Worm (Caenorhabditis elegans) whole organism, midembryonic: ENCODE results near the gene srg-2.

Experiments
- T22C8.4 ChIP-seq: fragments of 200-800 bp; sonication (Bioruptor generic); IDR thresholded peaks from 2 replicates; pipeline ENCODE4 v1.3.6; 2022; ENCODE audit warnings: missing genetic modification characterization, missing compliant biosample characterization
- cog-1 ChIP-seq: sonication (generic microtip); optimal IDR thresholded peaks from 2 replicates; lab custom pipeline; 2016; ENCODE audit warnings: missing genetic modification characterization, missing compliant biosample characterization
- flt-1 ChIP-seq: fragments of 200-800 bp; sonication (Bioruptor generic); IDR thresholded peaks from 2 replicates; pipeline ENCODE4 v1.3.6; 2022; ENCODE audit warnings: missing genetic modification characterization, missing compliant biosample characterization
- klf-2 ChIP-seq: fragments of 200-800 bp; sonication (Bioruptor generic); conservative IDR thresholded peaks from 2 replicates; pipeline ENCODE4 v1.3.6; 2022; ENCODE audit warnings: missing genetic modification reagents, missing genetic modification characterization, missing compliant biosample characterization
- med-1 ChIP-seq: sonication (generic microtip); optimal IDR thresholded peaks from 2 replicates; lab custom pipeline; 2017; ENCODE audit warnings: missing genetic modification characterization, mild to moderate bottlenecking, missing compliant biosample characterization, antibody characterized with exemption, missing genetic modification reagents; ENCODE audit not compliant: insufficient read depth
- ref-1 ChIP-seq: fragments of 200-800 bp; sonication (Bioruptor generic); conservative IDR thresholded peaks from 2 replicates; pipeline ENCODE4 v1.3.6; 2022; ENCODE audit warnings: missing genetic modification reagents, missing genetic modification characterization, missing compliant biosample characterization
- tab-1 ChIP-seq: fragments of 200-800 bp; sonication (Bioruptor generic); IDR thresholded peaks from 2 replicates; pipeline ENCODE4 v1.3.6; 2022; ENCODE audit warnings: missing genetic modification characterization, missing compliant biosample characterization
- ztf-23 ChIP-seq: fragments of 200-800 bp; sonication (Bioruptor generic); IDR thresholded peaks from 2 replicates; pipeline ENCODE4 v1.3.6; 2022; ENCODE audit warnings: missing genetic modification reagents, missing genetic modification characterization, missing compliant biosample characterization
- ztf-29 ChIP-seq: fragments of 200-800 bp; sonication (Bioruptor generic); IDR thresholded peaks from 2 replicates; pipeline ENCODE4 v1.3.6; 2022; ENCODE audit warnings: missing genetic modification reagents, missing genetic modification characterization, missing compliant biosample characterization

Gene srg-2

ce11 chrIII:6290469-6291182, 30.6 kb upstream of the srg-2 start:
- no peak for TF ChIP-seq ref-1 (GFP tag; lab: Robert Waterston, UW)
- no peak for TF ChIP-seq klf-2 (GFP tag; lab: Robert Waterston, UW)
- no peak for TF ChIP-seq tab-1 (GFP tag; lab: Robert Waterston, UW)
- TF ChIP-seq ztf-29 (GFP tag; lab: Robert Waterston, UW) = no peak
- no peak for TF ChIP-seq cog-1
- TF ChIP-seq ztf-23 (GFP tag; lab: Robert Waterston, UW) = no peak
- no peak for TF ChIP-seq flt-1 (GFP tag; lab: Robert Waterston, UW)
- TF ChIP-seq T22C8.4 (GFP tag; lab: Robert Waterston, UW) = no peak

ce11 chrIII:6289366-6289765, 29.4 kb upstream of the srg-2 start:
- TF ChIP-seq klf-2 (GFP tag; lab: Robert Waterston, UW) (no peak), med-1 (no peak), T22C8.4 (GFP tag; lab: Robert Waterston, UW) (no peak), flt-1 (GFP tag; lab: Robert Waterston, UW) (no peak), tab-1 (GFP tag; lab: Robert Waterston, UW) (no peak), cog-1 (no peak), ztf-23 (GFP tag; lab: Robert Waterston, UW) (no peak), ref-1 (GFP tag; lab: Robert Waterston, UW) (no peak), ztf-29 (GFP tag; lab: Robert Waterston, UW) (no peak)

ce11 chrIII:6287195-6287594, 27.2 kb upstream of the srg-2 start, which contains the start of gene F47D12.6:
Gene F47D12.6, minus strand, starts transcription at chrIII:6287295.
- TF ChIP-seq ref-1 (GFP tag; lab: Robert Waterston, UW) (no peak), med-1 (no peak), klf-2 (GFP tag; lab: Robert Waterston, UW) (no peak), tab-1 (GFP tag; lab: Robert Waterston, UW) (no peak), ztf-23 (GFP tag; lab: Robert Waterston, UW) (no peak), cog-1 (no peak), T22C8.4 (GFP tag; lab: Robert Waterston, UW) (no peak), ztf-29 (GFP tag; lab: Robert Waterston, UW) (no peak)

ce11 chrIII:6285890-6286289, 25.9 kb upstream of the srg-2 start, which contains the start of gene gadr-3:
Gene gadr-3, minus strand, starts transcription at chrIII:6285990.
- no peak for TF ChIP-seq flt-1 (GFP tag; lab: Robert Waterston, UW)
- no peak for TF ChIP-seq T22C8.4 (GFP tag; lab: Robert Waterston, UW)
- no peak for TF ChIP-seq med-1
- TF ChIP-seq klf-2 (GFP tag; lab: Robert Waterston, UW) = no peak
- TF ChIP-seq ztf-29 (GFP tag; lab: Robert Waterston, UW) = no peak
- no peak for TF ChIP-seq tab-1 (GFP tag; lab: Robert Waterston, UW)

- TF ChIP-seq ref-1 (GFP tag; lab: Robert Waterston, UW) (no peak), T22C8.4 (GFP tag; lab: Robert Waterston, UW) (peak; percentile 36; the same call in 1 of the 2 replicates), cog-1 (no peak), ztf-29 (GFP tag; lab: Robert Waterston, UW) (no peak), ztf-23 (GFP tag; lab: Robert Waterston, UW) (no peak)
Measured at ce11 chrIII:6283024-6283423, 23.0 kb upstream of the srg-2 start.

- TF ChIP-seq tab-1 (GFP tag; lab: Robert Waterston, UW) (no peak), cog-1 (peak; percentile 74), med-1 (no peak), ztf-23 (GFP tag; lab: Robert Waterston, UW) (no peak), ref-1 (GFP tag; lab: Robert Waterston, UW) (no peak), T22C8.4 (GFP tag; lab: Robert Waterston, UW) (no peak), ztf-29 (GFP tag; lab: Robert Waterston, UW) (no peak), klf-2 (GFP tag; lab: Robert Waterston, UW) (no peak), flt-1 (GFP tag; lab: Robert Waterston, UW) (peak; percentile 49; the same call in 1 of the 2 replicates)
Measured at ce11 chrIII:6280070-6280596, 20.1 kb upstream of the srg-2 start, which contains the start of gene hmg-1.2. Gene hmg-1.2, plus strand, starts transcription at chrIII:6280380.

- no peak for TF ChIP-seq cog-1
- no peak for TF ChIP-seq ztf-23 (GFP tag; lab: Robert Waterston, UW)
- TF ChIP-seq ref-1 (GFP tag; lab: Robert Waterston, UW) = no peak
- TF ChIP-seq flt-1 (GFP tag; lab: Robert Waterston, UW) = no peak
- TF ChIP-seq med-1 = no peak
- no peak for TF ChIP-seq ztf-29 (GFP tag; lab: Robert Waterston, UW)
- no peak for TF ChIP-seq T22C8.4 (GFP tag; lab: Robert Waterston, UW)
- TF ChIP-seq klf-2 (GFP tag; lab: Robert Waterston, UW) = no peak
- no peak for TF ChIP-seq tab-1 (GFP tag; lab: Robert Waterston, UW)
Measured at ce11 chrIII:6279453-6279852, 19.4 kb upstream of the srg-2 start.

- TF ChIP-seq med-1 = no peak
- peak; percentile 6 for TF ChIP-seq cog-1
- no peak for TF ChIP-seq ztf-29 (GFP tag; lab: Robert Waterston, UW)
Measured at ce11 chrIII:6278301-6278827, 18.3 kb upstream of the srg-2 start, which contains the start of gene C18F10.7. Gene C18F10.7, minus strand, starts transcription at chrIII:6278351.

- TF ChIP-seq ref-1 (GFP tag; lab: Robert Waterston, UW) (no peak), T22C8.4 (GFP tag; lab: Robert Waterston, UW) (no peak), tab-1 (GFP tag; lab: Robert Waterston, UW) (no peak), med-1 (no peak), flt-1 (GFP tag; lab: Robert Waterston, UW) (no peak), ztf-23 (GFP tag; lab: Robert Waterston, UW) (no peak)
Measured at ce11 chrIII:6272868-6273267, 12.9 kb upstream of the srg-2 start, which contains the start of gene C18F10.2. Gene C18F10.2, plus strand, starts transcription at chrIII:6273168.
